Fruit fly (Drosophila melanogaster) whole organism, pupa: Measurements from ENCODE around the gene CG15747.

Experiments used
- CG10348 ChIP-seq: fragments of 200-800 bp; sonication (Bioruptor generic); IDR thresholded peaks from 2 replicates; pipeline ENCODE4 v1.3.6; 2022; ENCODE audit warnings: missing biosample characterization, missing genetic modification characterization
- CG12605 ChIP-seq: fragments of 200-800 bp; sonication (Bioruptor generic); IDR thresholded peaks from 2 replicates; pipeline ENCODE4 v1.3.6; 2022; ENCODE audit warnings: missing biosample characterization, missing genetic modification characterization
- CG13204 ChIP-seq: fragments of 200-800 bp; sonication (Bioruptor generic); optimal IDR thresholded peaks from 2 replicates; lab custom pipeline; 2018; ENCODE audit warnings: missing biosample characterization, mild to moderate bottlenecking, missing genetic modification characterization, moderate library complexity
- CG14655 ChIP-seq: fragments of 200-800 bp; sonication (Bioruptor generic); optimal IDR thresholded peaks from 3 replicates; lab custom pipeline; 2017; ENCODE audit warnings: mild to moderate bottlenecking, missing biosample characterization, missing genetic modification reagents, missing genetic modification characterization
- CG15710 ChIP-seq: fragments of 200-800 bp; sonication (Bioruptor generic); optimal IDR thresholded peaks from 2 replicates; lab custom pipeline; 2018; ENCODE audit warnings: missing biosample characterization, mild to moderate bottlenecking, missing genetic modification characterization, moderate library complexity
- CG17806 ChIP-seq: fragments of 200-800 bp; sonication (Bioruptor generic); optimal IDR thresholded peaks from 2 replicates; lab custom pipeline; 2018; ENCODE audit warnings: missing biosample characterization, mild to moderate bottlenecking, missing genetic modification characterization, moderate library complexity
- CG32121 ChIP-seq: fragments of 200-800 bp; sonication (Bioruptor generic); IDR thresholded peaks from 2 replicates; pipeline ENCODE4 v1.3.6; 2022; ENCODE audit warnings: missing biosample characterization, missing genetic modification characterization
- CG34367 ChIP-seq: fragments of 200-800 bp; sonication (Bioruptor generic); optimal IDR thresholded peaks from 2 replicates; lab custom pipeline; 2018; ENCODE audit warnings: missing biosample characterization, mild to moderate bottlenecking, missing genetic modification characterization
- CG4496 ChIP-seq: fragments of 200-800 bp; sonication (Bioruptor generic); IDR thresholded peaks from 3 replicates; pipeline ENCODE4 v1.3.6; 2022; ENCODE audit warnings: missing biosample characterization, missing genetic modification characterization
- CG8159 ChIP-seq: fragments of 200-800 bp; sonication (Bioruptor generic); optimal IDR thresholded peaks from 3 replicates; lab custom pipeline; 2018; ENCODE audit warnings: missing biosample characterization, mild to moderate bottlenecking, missing genetic modification characterization, moderate library complexity
- CG8301 ChIP-seq: fragments of 200-800 bp; sonication (Bioruptor generic); optimal IDR thresholded peaks from 2 replicates; lab custom pipeline; 2018; ENCODE audit warnings: missing biosample characterization, mild to moderate bottlenecking, missing genetic modification characterization
- CG9948 ChIP-seq: fragments of 200-800 bp; sonication (Bioruptor generic); optimal IDR thresholded peaks from 2 replicates; lab custom pipeline; 2018; ENCODE audit warnings: missing biosample characterization, mild to moderate bottlenecking, missing genetic modification characterization, moderate library complexity
- D1 ChIP-seq: fragments of 200-800 bp; sonication (Bioruptor generic); optimal IDR thresholded peaks from 2 replicates; lab custom pipeline; 2018; ENCODE audit warnings: missing biosample characterization, mild to moderate bottlenecking, missing genetic modification characterization, moderate library complexity
- EcR ChIP-seq: fragments of 200-800 bp; sonication (Bioruptor generic); optimal IDR thresholded peaks from 3 replicates; lab custom pipeline; 2019; ENCODE audit warnings: missing biosample characterization, missing genetic modification characterization, mild to moderate bottlenecking, moderate library complexity, missing genetic modification reagents
- Ets98B ChIP-seq: fragments of 200-800 bp; sonication (Bioruptor generic); IDR thresholded peaks from 2 replicates; pipeline ENCODE4 v1.3.6; 2022; ENCODE audit warnings: missing biosample characterization, missing genetic modification characterization
- Pif1A ChIP-seq: fragments of 200-800 bp; sonication (Bioruptor generic); optimal IDR thresholded peaks from 3 replicates; lab custom pipeline; 2016; ENCODE audit warnings: missing biosample characterization, missing genetic modification characterization
- Pif1B ChIP-seq: fragments of 200-800 bp; sonication (Bioruptor generic); optimal IDR thresholded peaks from 3 replicates; lab custom pipeline; 2016; ENCODE audit warnings: missing biosample characterization, missing genetic modification characterization
- Snoo ChIP-seq: fragments of 200-800 bp; sonication (Bioruptor generic); optimal IDR thresholded peaks from 3 replicates; lab custom pipeline; 2017; ENCODE audit warnings: missing biosample characterization, mild to moderate bottlenecking, missing genetic modification characterization, inconsistent platforms
- fd96Ca ChIP-seq: fragments of 200-800 bp; sonication (Bioruptor generic); IDR thresholded peaks from 3 replicates; pipeline ENCODE4 v1.3.6; 2022; ENCODE audit warnings: missing biosample characterization, missing genetic modification characterization
- gl ChIP-seq: fragments of 200-800 bp; sonication (Bioruptor generic); optimal IDR thresholded peaks from 2 replicates; lab custom pipeline; 2018; ENCODE audit warnings: missing biosample characterization, mild to moderate bottlenecking, missing genetic modification characterization
- rn ChIP-seq: fragments of 200-800 bp; sonication (Bioruptor generic); IDR thresholded peaks from 2 replicates; pipeline ENCODE4 v1.3.6; 2022; ENCODE audit warnings: missing biosample characterization, missing genetic modification characterization

The CG15747 gene

DNA sequence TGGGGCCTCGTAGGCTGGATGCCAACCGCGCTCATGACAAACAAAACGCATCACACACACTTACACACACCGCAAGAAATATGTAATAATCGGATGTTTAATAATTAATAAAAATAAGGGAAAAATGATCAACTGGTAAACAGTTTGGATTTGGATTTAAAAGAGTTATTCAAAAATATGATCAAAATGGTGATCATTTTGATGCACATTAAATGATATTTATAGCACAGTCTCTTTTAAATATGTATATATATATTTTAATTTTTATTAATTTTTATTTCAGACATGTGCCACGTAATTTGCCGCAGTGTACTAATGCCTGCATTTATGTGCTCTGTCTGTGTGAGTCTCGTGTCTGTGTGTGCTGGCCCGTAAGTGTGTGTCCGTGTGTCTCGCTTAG is 7.2 kb downstream of the CG15747 start:
- TF ChIP-seq CG34367 (tag; lab: Kevin White, UChicago) (peak; percentile 24), Snoo (tag; lab: Kevin White, UChicago) (no peak), CG15710 (tag; lab: Kevin White, UChicago) (peak; percentile 62), CG14655 (GFP tag; lab: Kevin White, UChicago) (peak; percentile 61), rn (GFP tag; lab: Robert Waterston, UW) (no peak), CG8301 (tag; lab: Kevin White, UChicago) (peak; percentile 13), CG12605 (GFP tag; lab: Robert Waterston, UW) (no peak), gl (tag; lab: Kevin White, UChicago) (no peak), CG17806 (tag; lab: Kevin White, UChicago) (peak; percentile 62), Pif1B (GFP tag; lab: Kevin White, UChicago) (no peak), EcR (GFP tag; lab: Kevin White, UChicago) (no peak), Ets98B (GFP tag; lab: Robert Waterston, UW) (no peak), CG10348 (no peak), CG4496 (GFP tag; lab: Robert Waterston, UW) (no peak), CG13204 (GFP tag; lab: Kevin White, UChicago) (no peak), Pif1A (GFP tag; lab: Kevin White, UChicago) (no peak), CG8159 (tag; lab: Kevin White, UChicago) (peak; percentile 72), CG32121 (GFP tag; lab: Robert Waterston, UW) (0 out of 2 replicates have a peak, but pooled peaks have one; percentile 23), D1 (tag; lab: Kevin White, UChicago) (no peak), CG9948 (peak; percentile 63), fd96Ca (GFP tag; lab: Robert Waterston, UW) (no peak)

DNA sequence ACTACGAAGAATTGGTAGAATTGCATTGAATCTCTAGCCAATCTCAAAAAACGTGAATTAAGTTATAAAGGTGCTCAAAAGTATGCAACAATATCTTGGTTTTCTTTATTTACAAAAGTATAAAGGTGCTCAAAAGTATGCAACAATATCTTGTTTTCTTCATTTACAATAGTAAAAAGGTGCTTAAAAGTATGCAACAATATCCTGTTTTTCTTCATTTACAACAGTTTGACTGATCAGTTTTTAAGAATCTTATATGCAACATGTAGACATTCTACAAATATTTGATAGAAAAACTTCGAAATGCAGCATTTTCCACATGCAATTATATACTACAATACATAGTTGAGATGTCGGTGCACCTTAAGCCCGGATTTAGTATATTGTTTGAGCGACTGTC is 8.9 kb downstream of the CG15747 start:
- no peak for TF ChIP-seq CG32121 (GFP tag; lab: Robert Waterston, UW)
- TF ChIP-seq Pif1A (GFP tag; lab: Kevin White, UChicago) = no peak
- no peak for TF ChIP-seq CG12605 (GFP tag; lab: Robert Waterston, UW)
- no peak for TF ChIP-seq CG9948
- no peak for TF ChIP-seq Ets98B (GFP tag; lab: Robert Waterston, UW)
- no peak for TF ChIP-seq CG13204 (GFP tag; lab: Kevin White, UChicago)
- no peak for TF ChIP-seq D1 (tag; lab: Kevin White, UChicago)
- no peak for TF ChIP-seq CG8159 (tag; lab: Kevin White, UChicago)
- TF ChIP-seq CG4496 (GFP tag; lab: Robert Waterston, UW) = no peak
- TF ChIP-seq EcR (GFP tag; lab: Kevin White, UChicago) = no peak
- no peak for TF ChIP-seq CG34367 (tag; lab: Kevin White, UChicago)

DNA sequence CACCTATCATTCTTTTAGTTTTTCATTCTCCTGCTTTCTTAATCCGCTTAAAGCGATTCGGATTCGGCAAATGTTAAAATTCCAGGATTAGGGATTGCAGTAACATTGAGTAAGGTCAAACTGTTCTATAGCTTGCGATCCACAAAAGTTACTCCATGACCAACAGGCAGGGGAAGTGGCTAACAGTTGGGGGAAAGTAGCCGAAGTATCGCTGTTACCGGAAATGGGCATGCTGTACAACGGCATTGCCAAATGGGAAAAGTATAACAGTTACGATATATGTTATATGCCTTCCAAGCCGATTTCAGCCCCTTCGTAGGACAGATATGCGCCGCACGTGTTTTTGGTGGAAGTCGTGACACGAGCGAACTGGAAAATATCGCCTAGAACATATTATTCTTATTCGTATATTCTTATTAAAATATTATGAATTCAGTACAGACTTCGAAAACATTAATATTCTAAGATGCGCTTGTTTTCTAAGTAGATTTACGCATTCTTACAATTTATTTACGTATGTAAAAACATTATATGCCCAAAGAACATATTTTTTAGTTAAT is 20.2 kb downstream of the CG15747 start:
- no peak for TF ChIP-seq CG10348
- TF ChIP-seq CG8159 (tag; lab: Kevin White, UChicago) = no peak
- no peak for TF ChIP-seq EcR (GFP tag; lab: Kevin White, UChicago)
- TF ChIP-seq CG4496 (GFP tag; lab: Robert Waterston, UW) = 0 out of 3 replicates have a peak, but pooled peaks have one; percentile 45
- TF ChIP-seq Snoo (tag; lab: Kevin White, UChicago) = no peak
- TF ChIP-seq CG12605 (GFP tag; lab: Robert Waterston, UW) = no peak

DNA sequence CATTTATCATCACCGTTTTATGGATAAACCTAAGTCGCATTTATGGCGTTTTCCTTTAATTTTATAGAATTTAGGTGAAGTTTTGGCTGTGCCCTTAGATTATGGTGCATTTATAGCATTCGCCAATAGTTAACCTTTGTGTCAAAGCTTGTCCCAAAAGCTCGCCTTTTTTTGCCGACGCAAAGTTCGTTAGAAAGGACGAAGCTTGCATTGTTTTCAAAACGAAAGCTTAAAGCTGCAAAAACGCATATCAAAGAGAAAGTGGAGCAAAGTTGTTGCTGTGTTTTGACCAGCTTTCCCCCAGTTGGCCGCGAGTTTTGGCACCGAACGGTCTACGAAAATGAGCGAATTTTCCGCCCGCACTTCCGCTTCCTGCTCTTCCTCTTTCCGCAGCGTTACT is 20.8 kb downstream of the CG15747 start, which contains the start of gene Syt12:
Syt12 (plus strand) TSS at position 301 of the 400 bp plus-strand sequence.
- TF ChIP-seq EcR (GFP tag; lab: Kevin White, UChicago) (no peak), gl (tag; lab: Kevin White, UChicago) (no peak), CG17806 (tag; lab: Kevin White, UChicago) (no peak), CG14655 (GFP tag; lab: Kevin White, UChicago) (no peak), CG15710 (tag; lab: Kevin White, UChicago) (no peak), D1 (tag; lab: Kevin White, UChicago) (no peak), CG13204 (GFP tag; lab: Kevin White, UChicago) (no peak), rn (GFP tag; lab: Robert Waterston, UW) (no peak), CG9948 (no peak), CG8159 (tag; lab: Kevin White, UChicago) (no peak)

DNA sequence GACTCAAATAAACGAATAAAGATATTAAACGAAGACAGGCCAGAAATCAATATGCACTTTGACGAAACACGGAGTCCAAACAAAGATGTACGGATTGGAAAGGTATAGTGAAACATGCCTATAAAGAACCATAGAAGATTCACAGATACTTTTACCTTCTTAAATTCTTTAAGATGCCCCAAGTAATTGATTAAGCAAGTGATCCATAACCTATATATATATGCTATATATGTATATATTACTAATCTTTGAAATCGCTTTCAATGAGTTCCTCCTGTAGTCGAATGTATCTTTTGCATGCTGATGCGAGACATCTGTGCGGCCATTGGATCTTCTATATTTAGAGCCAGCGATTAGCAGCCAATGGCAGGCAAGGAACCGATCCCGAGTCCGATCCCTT is 30.0 kb downstream of the CG15747 start, which contains the start of gene dmrt11E:
dmrt11E (plus strand) TSS at position 43 of the 400 bp plus-strand sequence.
- TF ChIP-seq CG8159 (tag; lab: Kevin White, UChicago) (peak; percentile 60), CG17806 (tag; lab: Kevin White, UChicago) (peak; percentile 56), CG32121 (GFP tag; lab: Robert Waterston, UW) (peak; percentile 27; the same call in 1 of the 2 replicates), CG14655 (GFP tag; lab: Kevin White, UChicago) (peak; percentile 58), Pif1B (GFP tag; lab: Kevin White, UChicago) (no peak), CG9948 (peak; percentile 46), CG12605 (GFP tag; lab: Robert Waterston, UW) (no peak), Ets98B (GFP tag; lab: Robert Waterston, UW) (peak; percentile 34; the same call in 1 of the 2 replicates), CG34367 (tag; lab: Kevin White, UChicago) (peak; percentile 42), CG4496 (GFP tag; lab: Robert Waterston, UW) (peak; percentile 64; the same call in 2 of the 3 replicates), EcR (GFP tag; lab: Kevin White, UChicago) (no peak), gl (tag; lab: Kevin White, UChicago) (peak; percentile 16), CG15710 (tag; lab: Kevin White, UChicago) (peak; percentile 59), Pif1A (GFP tag; lab: Kevin White, UChicago) (no peak), CG13204 (GFP tag; lab: Kevin White, UChicago) (no peak), D1 (tag; lab: Kevin White, UChicago) (no peak), fd96Ca (GFP tag; lab: Robert Waterston, UW) (no peak), rn (GFP tag; lab: Robert Waterston, UW) (no peak), Snoo (tag; lab: Kevin White, UChicago) (no peak), CG10348 (no peak), CG8301 (tag; lab: Kevin White, UChicago) (peak; percentile 40)
- TF ChIP-seq, all 21 proteins: peak for 11
